Fruit fly (Drosophila melanogaster) whole organism, pupa: ENCODE results near the gene CG42866.

Experiments used
- CG34367 ChIP-seq: fragments of 200-800 bp; sonication (Bioruptor generic); optimal IDR thresholded peaks from 2 replicates; lab custom pipeline; 2018; ENCODE audit warnings: missing biosample characterization, mild to moderate bottlenecking, missing genetic modification characterization
- CG9948 ChIP-seq: fragments of 200-800 bp; sonication (Bioruptor generic); optimal IDR thresholded peaks from 2 replicates; lab custom pipeline; 2018; ENCODE audit warnings: missing biosample characterization, mild to moderate bottlenecking, missing genetic modification characterization, moderate library complexity
- gl ChIP-seq: fragments of 200-800 bp; sonication (Bioruptor generic); optimal IDR thresholded peaks from 2 replicates; lab custom pipeline; 2018; ENCODE audit warnings: missing biosample characterization, mild to moderate bottlenecking, missing genetic modification characterization

DNA sequence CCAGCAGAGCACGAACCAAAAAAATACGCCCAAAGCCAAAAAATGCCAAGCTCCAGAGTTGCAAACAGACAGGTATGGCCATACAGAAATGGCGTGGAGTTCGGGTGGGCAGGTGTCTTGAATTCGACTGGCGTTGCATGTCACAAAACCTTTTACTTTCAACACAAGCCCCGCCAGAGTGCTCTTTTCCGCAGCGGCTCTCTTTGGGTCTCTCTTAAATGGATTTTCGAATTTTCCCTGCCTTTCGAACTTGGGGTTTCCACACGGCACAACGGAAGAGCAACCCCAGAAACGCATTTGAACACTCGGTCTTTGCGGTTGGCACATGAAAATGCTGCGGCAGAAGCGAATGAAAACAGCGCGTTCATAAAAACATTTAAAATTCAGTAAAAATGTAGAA is 43.6 kb downstream of the CG42866 start:
- TF ChIP-seq gl (tag; lab: Kevin White, UChicago) (no peak), CG9948 (tag; lab: Kevin White, UChicago) (no peak), CG34367 (tag; lab: Kevin White, UChicago) (no peak)
